Fruit fly (Drosophila melanogaster): ENCODE results near the gene Prosalpha4.

DNA sequence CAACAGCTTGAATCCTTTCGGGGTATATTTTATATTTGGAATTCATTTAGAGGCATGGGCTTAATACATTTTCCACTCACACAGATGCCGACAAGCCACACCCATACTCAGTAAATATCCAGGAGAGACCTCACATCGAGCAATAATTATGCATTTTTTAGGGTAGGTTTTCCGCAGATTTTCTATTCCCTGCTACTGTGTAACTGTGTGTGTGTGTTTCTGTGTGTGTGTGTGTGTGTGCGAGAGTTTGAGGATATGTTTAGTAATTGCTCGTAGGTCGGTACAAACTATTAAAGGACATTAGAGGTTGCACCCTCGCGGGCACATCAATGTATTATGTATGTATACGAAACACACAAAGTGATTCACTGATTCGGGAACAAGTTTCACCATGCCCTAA lies 44.8 kb upstream of the Prosalpha4 start:
- no peak for TF ChIP-seq pad (GFP tag; optimal IDR thresholded peaks at IDR 0.05)
- no peak for TF ChIP-seq cnc (optimal IDR thresholded peaks at IDR 0.05)
- TF ChIP-seq CG33017 (tag; optimal IDR thresholded peaks at IDR 0.05): no peak
- TF ChIP-seq Hr96 (GFP tag; optimal IDR thresholded peaks at IDR 0.05): no peak
- TF ChIP-seq bab1 (GFP tag; optimal IDR thresholded peaks at IDR 0.05): no peak
- no peak for TF ChIP-seq kay (GFP tag; ENCODE audit: borderline replicate concordance)
- TF ChIP-seq CG11617 (GFP tag; optimal IDR thresholded peaks at IDR 0.05): no peak
- no peak for TF ChIP-seq Clk (GFP tag; optimal IDR thresholded peaks at IDR 0.05)
- no peak for TF ChIP-seq CG7045 (GFP tag; optimal IDR thresholded peaks at IDR 0.05)
- no peak for TF ChIP-seq cic (GFP tag; optimal IDR thresholded peaks at IDR 0.05)
- no peak for TF ChIP-seq CG5204 (GFP tag; optimal IDR thresholded peaks at IDR 0.05)
- no peak for TF ChIP-seq CG1620 (GFP tag; optimal IDR thresholded peaks at IDR 0.05)
- TF ChIP-seq CG7101 (tag; optimal IDR thresholded peaks at IDR 0.05): no peak
